Fruit fly (Drosophila melanogaster) S2 (cell line): ENCODE results near the gene CG7458.

Source experiments
- CG8478 ChIP-seq: fragments of >200 bp; optimal IDR thresholded peaks from 2 replicates; lab custom pipeline; 2018
- CTCF ChIP-seq, 2 experiments: fragments of >200 bp; optimal IDR thresholded peaks; 2 replicates each; lab custom pipeline; 2018

dm6 chr3L:21973640-21974039 is 18.7 kb downstream of the CG7458 start:
- TF ChIP-seq CG8478 (lab: Kevin White, UChicago): no peak
- TF ChIP-seq CTCF (optimal IDR thresholded peaks at IDR 0.05; lab: Kevin White, UChicago): no peak
